In genomic region chr2L:11123499-11123898, dm6 we compare ENCODE assay signal across 1 fruit fly cellular context.
TF ChIP-seq lines count a peak whose summit lies in the region.

TSS of gene Csl4 (minus strand) at chr2L:11123567.
TSS of gene Nup160 (plus strand) at chr2L:11123777.

TF ChIP-seq in whole organism, embryonic, 481 proteins besides CTCF, POLR2A, EP300 and RAD21 (continued from another document):
- TF ChIP-seq ap (GFP tag; IDR thresholded peaks at IDR 0.05; lab: Robert Waterston, UW) (0 out of 2 replicates have a peak, but pooled peaks have one; percentile 23), PHDP (tag; optimal IDR thresholded peaks at IDR 0.05; lab: Kevin White, UChicago) (peak; percentile 75), gro (GFP tag; optimal IDR thresholded peaks at IDR 0.05; lab: Kevin White, UChicago) (peak; percentile 92), hb (GFP tag; IDR thresholded peaks at IDR 0.05; lab: Robert Waterston, UW; ENCODE audit: partially characterized antibody) (no peak), HmgZ (tag; optimal IDR thresholded peaks at IDR 0.05; lab: Kevin White, UChicago) (peak; percentile 75), Side (GFP tag; optimal IDR thresholded peaks at IDR 0.05; lab: Kevin White, UChicago) (peak; percentile 89), CG30431 (GFP tag; optimal IDR thresholded peaks at IDR 0.05; lab: Kevin White, UChicago) (peak; percentile 20), CG1529 (GFP tag; optimal IDR thresholded peaks at IDR 0.05; lab: Kevin White, UChicago) (no peak), CG14965 (GFP tag; optimal IDR thresholded peaks at IDR 0.05; lab: Kevin White, UChicago; ENCODE audit: borderline replicate concordance) (no peak), ab (GFP tag; optimal IDR thresholded peaks at IDR 0.05; lab: Kevin White, UChicago) (no peak), Hmx (GFP tag; optimal IDR thresholded peaks at IDR 0.05; lab: Kevin White, UChicago) (peak; percentile 46), Ravus (GFP tag; IDR thresholded peaks at IDR 0.05; lab: Robert Waterston, UW) (peak; percentile 16), CG10431 (GFP tag; optimal IDR thresholded peaks at IDR 0.05; lab: Kevin White, UChicago) (peak; percentile 10), CG1602 (GFP tag; optimal IDR thresholded peaks at IDR 0.05; lab: Kevin White, UChicago) (peak; percentile 74), CG7372 (GFP tag; IDR thresholded peaks at IDR 0.05; lab: Robert Waterston, UW) (peak; percentile 65)
TF ChIP-seq in whole organism, embryonic: peak in this region for 299.
